Worm (Caenorhabditis elegans) whole organism, L2 larva: ENCODE data around the gene lgc-36.

Experiments used
- F13H6.1 ChIP-seq: sonication (generic microtip); optimal IDR thresholded peaks from 2 replicates; lab custom pipeline; 2016; ENCODE audit warnings: missing genetic modification characterization, missing compliant biosample characterization
- R02D3.7 ChIP-seq: fragments of 150-350 bp; optimal IDR thresholded peaks from 2 replicates; lab custom pipeline; 2014; ENCODE audit warnings: missing biosample characterization, missing genetic modification characterization
- ZK546.5 ChIP-seq: sonication (generic microtip); optimal IDR thresholded peaks from 2 replicates; lab custom pipeline; 2017; ENCODE audit warnings: missing biosample characterization, missing genetic modification characterization
- alr-1 ChIP-seq: fragments of 150-350 bp; optimal IDR thresholded peaks from 2 replicates; lab custom pipeline; 2014; ENCODE audit warnings: missing biosample characterization, missing genetic modification characterization
- aly-2 ChIP-seq: fragments of 150-350 bp; optimal IDR thresholded peaks from 2 replicates; lab custom pipeline; 2014; ENCODE audit warnings: missing biosample characterization, missing genetic modification characterization
- ceh-82 ChIP-seq: fragments of 150-350 bp; optimal IDR thresholded peaks from 2 replicates; lab custom pipeline; 2014; ENCODE audit warnings: missing biosample characterization, missing genetic modification characterization
- elt-1 ChIP-seq: fragments of 150-350 bp; optimal IDR thresholded peaks from 2 replicates; lab custom pipeline; 2014; ENCODE audit warnings: missing biosample characterization, missing genetic modification characterization
- fos-1 ChIP-seq: fragments of 150-350 bp; optimal IDR thresholded peaks from 2 replicates; lab custom pipeline; 2014; ENCODE audit warnings: missing biosample characterization, missing genetic modification characterization
- lin-13 ChIP-seq: fragments of 150-350 bp; optimal IDR thresholded peaks from 2 replicates; lab custom pipeline; 2014; ENCODE audit warnings: missing biosample characterization, missing genetic modification reagents, missing genetic modification characterization
- nhr-23 ChIP-seq: fragments of 150-350 bp; optimal IDR thresholded peaks from 2 replicates; lab custom pipeline; 2014; ENCODE audit warnings: missing biosample characterization, missing genetic modification reagents, missing genetic modification characterization
- nhr-237 ChIP-seq: fragments of 150-350 bp; optimal IDR thresholded peaks from 2 replicates; lab custom pipeline; 2014; ENCODE audit warnings: missing biosample characterization, missing genetic modification characterization
- nhr-77 ChIP-seq: fragments of 150-350 bp; optimal IDR thresholded peaks from 2 replicates; lab custom pipeline; 2014; ENCODE audit warnings: missing biosample characterization, missing genetic modification characterization
- unc-62 ChIP-seq: fragments of 150-350 bp; optimal IDR thresholded peaks from 2 replicates; lab custom pipeline; 2014; ENCODE audit warnings: missing biosample characterization, missing genetic modification reagents, missing genetic modification characterization
- ztf-4 ChIP-seq: fragments of 150-350 bp; optimal IDR thresholded peaks from 2 replicates; lab custom pipeline; 2014; ENCODE audit warnings: missing biosample characterization, missing genetic modification characterization

DNA sequence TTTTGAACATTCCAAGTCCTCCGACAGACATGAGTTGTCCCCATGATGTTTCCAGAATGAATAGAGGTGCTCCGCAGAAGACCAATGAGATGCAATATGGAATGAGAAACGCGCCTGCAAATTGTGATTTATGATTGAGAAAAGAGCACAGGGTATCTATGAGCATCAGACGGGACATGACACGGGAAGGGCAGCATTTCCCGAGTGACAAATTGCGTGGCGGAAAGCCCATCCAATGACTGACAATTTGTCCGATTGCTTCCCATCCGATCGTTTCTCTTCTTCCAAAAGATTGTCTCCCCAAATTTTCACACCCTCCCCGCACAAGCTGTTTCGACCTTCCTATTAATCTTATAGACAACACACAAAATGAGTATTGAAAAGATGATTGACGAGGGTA lies 49.0 kb upstream of the lgc-36 start:
- no peak for TF ChIP-seq nhr-237 (tag; lab: Kevin White, UChicago)
- TF ChIP-seq ztf-4 (tag; lab: Kevin White, UChicago), result no peak
- TF ChIP-seq R02D3.7 (tag; lab: Kevin White, UChicago), result no peak
- TF ChIP-seq alr-1 (tag; lab: Kevin White, UChicago), result no peak
- no peak for TF ChIP-seq unc-62 (GFP tag; lab: Kevin White, UChicago)
- no peak for TF ChIP-seq fos-1 (tag; lab: Kevin White, UChicago)
- no peak for TF ChIP-seq aly-2 (tag; lab: Kevin White, UChicago)
- TF ChIP-seq lin-13, result no peak
- no peak for TF ChIP-seq ZK546.5 (tag; lab: Kevin White, UChicago)
- no peak for TF ChIP-seq nhr-77 (tag; lab: Kevin White, UChicago)
- TF ChIP-seq elt-1, result no peak
- peak; percentile 55 for TF ChIP-seq F13H6.1 (tag; lab: Kevin White, UChicago)
- TF ChIP-seq ceh-82 (tag; lab: Kevin White, UChicago), result no peak
- TF ChIP-seq nhr-23 (tag; lab: Kevin White, UChicago), result no peak
